Worm (Caenorhabditis elegans): ENCODE data around the gene ift-43.

The ift-43 gene

ce11 chrII:5661735-5662177 lies 1.2 kb upstream of the ift-43 start (continued):
- peak; percentile 76 for TF ChIP-seq mef-2 (tag; optimal IDR thresholded peaks at IDR 0.05)
- peak; percentile 45 for TF ChIP-seq zip-4 (GFP tag; optimal IDR thresholded peaks at IDR 0.05)
- no peak for TF ChIP-seq sup-37 (GFP tag; optimal IDR thresholded peaks at IDR 0.05)
- peak; percentile 74 for TF ChIP-seq zag-1 (tag; optimal IDR thresholded peaks at IDR 0.05)
- peak; percentile 93 for TF ChIP-seq nhr-71 (tag; optimal IDR thresholded peaks at IDR 0.05)
- TF ChIP-seq irx-1 (tag; optimal IDR thresholded peaks at IDR 0.05), result peak; percentile 23
- peak; percentile 83 for TF ChIP-seq unc-86 (tag; optimal IDR thresholded peaks at IDR 0.05)
- TF ChIP-seq nhr-47 (tag; optimal IDR thresholded peaks at IDR 0.05), result peak; percentile 85
- TF ChIP-seq swsn-7 (tag; optimal IDR thresholded peaks at IDR 0.05), result peak; percentile 92
- TF ChIP-seq ets-5 (GFP tag; IDR thresholded peaks at IDR 0.05), result no peak
- peak; percentile 21 for TF ChIP-seq ceh-8 (GFP tag; optimal IDR thresholded peaks at IDR 0.05)
- TF ChIP-seq elt-3 (tag; optimal IDR thresholded peaks at IDR 0.05), result peak in 1 of 6 experiments; percentile 43
- peak; percentile 82 for TF ChIP-seq nhr-90 (tag; optimal IDR thresholded peaks at IDR 0.05; ENCODE audit: poor library complexity)
- no peak for TF ChIP-seq lin-39 (tag; optimal IDR thresholded peaks at IDR 0.05)
- TF ChIP-seq hlh-4 (tag; optimal IDR thresholded peaks at IDR 0.05), result no peak
- no peak for TF ChIP-seq alr-1 (tag; optimal IDR thresholded peaks at IDR 0.05; ENCODE audit: borderline replicate concordance)
- peak; percentile 88 for TF ChIP-seq lin-14 (GFP tag; optimal IDR thresholded peaks at IDR 0.05)
- TF ChIP-seq unc-62 (GFP tag; optimal IDR thresholded peaks at IDR 0.05), result no peak
- peak; percentile 84 for TF ChIP-seq fos-1 (tag; optimal IDR thresholded peaks at IDR 0.05)
- TF ChIP-seq C04F5.9 (tag; optimal IDR thresholded peaks at IDR 0.05), result no peak
- TF ChIP-seq mab-9 (GFP tag; IDR thresholded peaks at IDR 0.05), result peak; percentile 71
- TF ChIP-seq efl-3 (GFP tag; optimal IDR thresholded peaks at IDR 0.05), result no peak
- peak in 1 of 2 experiments; percentile 77 for TF ChIP-seq ztf-11 (tag; optimal IDR thresholded peaks at IDR 0.05)
- no peak for TF ChIP-seq sptf-1 (tag; optimal IDR thresholded peaks at IDR 0.05)
- TF ChIP-seq nhr-85 (tag), result peak; percentile 88
- TF ChIP-seq mep-1 (tag; optimal IDR thresholded peaks at IDR 0.05), result peak; percentile 67
- no peak for TF ChIP-seq nhr-28 (tag; optimal IDR thresholded peaks at IDR 0.05)
- TF ChIP-seq isw-1 (GFP tag; IDR thresholded peaks at IDR 0.05), result peak; percentile 75
- TF ChIP-seq lin-13 (GFP tag; optimal IDR thresholded peaks at IDR 0.05), result peak; percentile 73
- TF ChIP-seq snpc-4 (tag; optimal IDR thresholded peaks at IDR 0.05), result peak; percentile 58
- TF ChIP-seq dpl-1 (GFP tag; optimal IDR thresholded peaks at IDR 0.05), result peak; percentile 34 to 62 (median 48)
- TF ChIP-seq xbp-1 (tag; optimal IDR thresholded peaks at IDR 0.05), result peak; percentile 82
- peak; percentile 25 for TF ChIP-seq nhr-11 (tag; optimal IDR thresholded peaks at IDR 0.05)
- peak; percentile 84 for TF ChIP-seq nhr-19 (GFP tag; conservative IDR thresholded peaks at IDR 0.05)
- no peak for TF ChIP-seq Y116A8C.19 (tag; optimal IDR thresholded peaks at IDR 0.05; ENCODE audit: borderline replicate concordance)
- TF ChIP-seq aly-2 (tag; optimal IDR thresholded peaks at IDR 0.05), result peak; percentile 66
- TF ChIP-seq ceh-63 (GFP tag; optimal IDR thresholded peaks at IDR 0.05), result no peak
- TF ChIP-seq nhr-77 (tag; optimal IDR thresholded peaks at IDR 0.05), result peak; percentile 83
- peak; percentile 26 for TF ChIP-seq fkh-4 (tag; optimal IDR thresholded peaks at IDR 0.05; ENCODE audit: borderline replicate concordance)
- TF ChIP-seq egl-27 (tag; optimal IDR thresholded peaks at IDR 0.05), result peak in 1 of 2 experiments; percentile 2
- TF ChIP-seq efl-1 (optimal IDR thresholded peaks at IDR 0.05), result peak; percentile 74 to 76
- peak; percentile 54 to 93 for TF ChIP-seq efl-1 (GFP tag; optimal IDR thresholded peaks at IDR 0.05 in 1 of 2)
- TF ChIP-seq vab-15 (tag; optimal IDR thresholded peaks at IDR 0.05), result no peak

DNA sequence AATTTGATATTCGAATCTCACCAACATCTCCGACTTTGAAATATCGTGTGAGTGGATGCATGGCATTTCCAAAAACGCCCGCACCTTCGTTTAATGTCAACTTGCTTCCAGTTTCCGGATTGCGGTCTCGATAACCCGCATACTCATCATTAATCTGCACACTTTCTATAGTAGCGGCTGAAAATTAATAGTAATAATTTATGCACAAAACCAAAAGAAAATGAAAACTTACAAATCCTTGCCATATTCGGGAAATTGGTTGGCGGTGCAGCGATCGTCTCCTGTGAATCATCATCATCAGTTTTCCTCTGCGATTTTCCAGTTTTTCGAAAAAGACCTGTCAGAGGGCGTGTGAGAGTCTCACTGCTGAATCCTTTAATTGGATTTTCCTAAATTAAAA lies 431 bp downstream of the ift-43 start:
- TF ChIP-seq tbx-2 (tag; optimal IDR thresholded peaks at IDR 0.05) (no peak), nhr-85 (tag) (no peak), nhr-76 (tag; optimal IDR thresholded peaks at IDR 0.05) (no peak), mab-9 (GFP tag; IDR thresholded peaks at IDR 0.05) (peak; percentile 27; the same call in 1 of the 2 replicates)

Data from whole organism, L1 larva.